Fruit fly (Drosophila melanogaster): Measurements from ENCODE around the gene CG46311.
A peak's percentile ranks its signal among the peaks of the same experiment; 100 is the strongest.

The CG46311 gene

DNA sequence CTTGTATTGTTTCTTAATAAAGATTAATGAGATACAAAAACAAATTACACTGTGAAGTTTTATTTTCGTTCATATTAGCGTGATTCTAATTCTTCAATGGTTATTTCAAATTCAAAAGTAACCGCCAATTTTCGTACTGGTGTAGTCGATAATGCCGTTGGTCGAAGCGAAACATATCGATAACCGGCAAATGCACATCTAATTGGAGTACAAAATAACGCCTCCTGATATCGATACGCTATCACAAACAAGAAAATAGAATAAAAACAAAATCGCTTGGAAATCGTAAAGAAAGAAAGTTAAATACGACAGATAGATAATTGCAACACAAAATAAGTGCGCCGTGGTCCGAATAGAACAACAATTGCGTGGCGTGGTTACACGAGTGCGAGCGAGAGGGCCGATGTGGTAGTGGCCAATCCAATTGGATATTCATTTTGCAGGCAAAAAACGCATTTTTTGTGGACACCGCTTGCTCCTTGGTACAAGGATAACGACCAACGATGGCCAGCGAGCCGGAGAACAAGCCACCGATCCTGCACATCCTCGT lies 42.4 kb downstream of the CG46311 start:
- no peak for TF ChIP-seq CG11617 (GFP tag; optimal IDR thresholded peaks at IDR 0.05)
- TF ChIP-seq bab1 (GFP tag; optimal IDR thresholded peaks at IDR 0.05) = peak; percentile 39
- no peak for TF ChIP-seq Clk (GFP tag; optimal IDR thresholded peaks at IDR 0.05)

DNA sequence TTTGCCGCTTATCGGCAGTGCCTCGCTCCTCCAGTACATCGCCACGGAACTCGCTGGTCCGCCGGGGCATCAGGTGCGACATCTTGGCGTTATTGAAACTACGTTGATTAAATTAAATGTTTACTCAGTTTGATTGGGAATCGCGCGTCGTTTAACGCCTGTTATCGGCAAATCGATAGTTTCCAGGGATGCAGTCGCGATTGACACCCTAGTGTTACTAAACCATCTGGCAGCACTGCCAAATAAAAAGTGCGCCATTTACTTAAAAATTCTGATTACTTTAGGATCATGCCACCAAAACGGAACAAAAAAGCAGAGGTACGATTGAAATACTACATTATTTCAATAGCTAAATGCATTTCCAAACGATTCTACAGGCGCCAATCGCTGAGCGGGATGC lies 48.3 kb downstream of the CG46311 start, which contains the start of the genes Ndc80 and BthD:
Gene Ndc80, minus strand, starts transcription at position 179 of the 400 bp plus-strand sequence.
Gene BthD, plus strand, starts transcription at position 248 of the 400 bp plus-strand sequence.
- TF ChIP-seq tj (GFP tag; optimal IDR thresholded peaks at IDR 0.05) (no peak), bab1 (GFP tag; optimal IDR thresholded peaks at IDR 0.05) (peak; percentile 5)

DNA sequence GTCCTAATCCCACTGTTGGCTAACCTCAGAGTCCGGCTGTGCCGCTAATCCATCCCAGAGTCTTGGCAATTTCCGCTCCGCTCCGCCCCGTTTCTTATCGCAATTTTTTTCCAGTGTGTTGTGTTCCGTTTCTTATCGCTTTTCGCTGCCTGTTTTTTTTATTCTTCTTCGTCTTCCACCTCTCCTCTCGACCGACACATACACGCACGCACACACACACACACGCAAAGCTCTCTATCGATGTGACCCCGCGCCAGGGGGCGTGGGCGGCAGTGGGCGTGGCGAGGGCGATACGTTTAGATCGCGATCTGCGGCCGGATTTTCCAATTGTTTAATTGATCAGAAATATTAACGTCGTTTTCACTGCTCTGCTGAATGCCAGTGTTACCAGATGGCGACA lies 52.4 kb downstream of the CG46311 start:
- no peak for TF ChIP-seq cnc (optimal IDR thresholded peaks at IDR 0.05)
- TF ChIP-seq CG14711 (tag; optimal IDR thresholded peaks at IDR 0.05) = no peak
- TF ChIP-seq CG11617 (GFP tag; optimal IDR thresholded peaks at IDR 0.05) = no peak
- TF ChIP-seq Mnt (GFP tag; optimal IDR thresholded peaks at IDR 0.05) = peak; percentile 10
- no peak for TF ChIP-seq tj (GFP tag; optimal IDR thresholded peaks at IDR 0.05)
- TF ChIP-seq Clk (GFP tag; optimal IDR thresholded peaks at IDR 0.05) = no peak

DNA sequence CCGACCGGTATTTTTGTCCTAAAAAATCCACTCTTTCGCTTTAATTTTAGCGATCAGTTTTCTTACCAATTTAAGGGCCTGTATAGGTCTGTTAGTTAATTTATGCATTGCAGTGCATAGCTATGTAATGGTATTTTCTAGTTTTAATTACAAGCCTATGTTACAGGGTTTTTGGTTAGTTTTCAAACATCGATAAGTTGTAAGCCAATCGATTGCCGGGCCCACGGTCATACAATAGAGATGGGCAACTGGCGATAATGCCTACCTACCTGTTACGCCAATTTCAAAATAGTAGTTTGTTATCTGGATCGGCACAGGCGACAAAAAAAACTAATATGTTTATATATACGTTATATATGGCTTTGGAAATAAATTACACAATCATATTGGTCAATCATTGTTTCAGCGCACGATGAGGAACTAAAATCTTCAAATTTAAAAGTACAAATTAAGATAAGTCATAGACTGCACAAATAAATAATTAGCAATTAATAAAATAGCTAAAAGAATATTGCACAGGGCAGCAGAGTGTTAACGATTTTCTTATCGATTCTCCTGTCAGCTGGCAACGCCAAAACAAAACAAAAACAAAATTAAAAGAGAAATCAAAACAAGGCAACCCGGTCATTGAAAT lies 52.9 kb downstream of the CG46311 start, which contains the start of the genes tth and Tango2:
Gene tth, minus strand, starts transcription at position 170 of the 634 bp plus-strand sequence.
Gene Tango2, plus strand, starts transcription at position 573 of the 634 bp plus-strand sequence.
- TF ChIP-seq CG7101 (tag; optimal IDR thresholded peaks at IDR 0.05) = peak; percentile 93
- TF ChIP-seq cnc (optimal IDR thresholded peaks at IDR 0.05) = no peak
- peak; percentile 77 for TF ChIP-seq toe (GFP tag; optimal IDR thresholded peaks at IDR 0.05)
- peak; percentile 73 for TF ChIP-seq tj (GFP tag; optimal IDR thresholded peaks at IDR 0.05)
- peak; percentile 69 for TF ChIP-seq ovo (GFP tag; optimal IDR thresholded peaks at IDR 0.05)
- no peak for TF ChIP-seq kay (GFP tag; ENCODE audit: borderline replicate concordance)
- TF ChIP-seq CG33017 (tag; optimal IDR thresholded peaks at IDR 0.05) = peak; percentile 77
- peak; percentile 95 for TF ChIP-seq CG1620 (GFP tag; optimal IDR thresholded peaks at IDR 0.05)
- TF ChIP-seq Clk (GFP tag; optimal IDR thresholded peaks at IDR 0.05) = no peak
- peak; percentile 90 for TF ChIP-seq CG11617 (GFP tag; optimal IDR thresholded peaks at IDR 0.05)
- peak; percentile 92 for TF ChIP-seq bab1 (GFP tag; optimal IDR thresholded peaks at IDR 0.05)
- TF ChIP-seq CG12768 (GFP tag; optimal IDR thresholded peaks at IDR 0.05) = peak; percentile 6
- TF ChIP-seq Mnt (GFP tag; optimal IDR thresholded peaks at IDR 0.05) = peak; percentile 75
- TF ChIP-seq Crg-1 (GFP tag; optimal IDR thresholded peaks at IDR 0.05) = peak; percentile 82
- TF ChIP-seq pad (GFP tag; optimal IDR thresholded peaks at IDR 0.05) = peak; percentile 64
- peak; percentile 8 for TF ChIP-seq CG7045 (GFP tag; optimal IDR thresholded peaks at IDR 0.05)
- TF ChIP-seq cic (GFP tag; optimal IDR thresholded peaks at IDR 0.05) = no peak
- TF ChIP-seq Hr96 (GFP tag; optimal IDR thresholded peaks at IDR 0.05) = no peak
- no peak for TF ChIP-seq CG5204 (GFP tag; optimal IDR thresholded peaks at IDR 0.05)
- peak; percentile 85 for TF ChIP-seq CG14711 (tag; optimal IDR thresholded peaks at IDR 0.05)

DNA sequence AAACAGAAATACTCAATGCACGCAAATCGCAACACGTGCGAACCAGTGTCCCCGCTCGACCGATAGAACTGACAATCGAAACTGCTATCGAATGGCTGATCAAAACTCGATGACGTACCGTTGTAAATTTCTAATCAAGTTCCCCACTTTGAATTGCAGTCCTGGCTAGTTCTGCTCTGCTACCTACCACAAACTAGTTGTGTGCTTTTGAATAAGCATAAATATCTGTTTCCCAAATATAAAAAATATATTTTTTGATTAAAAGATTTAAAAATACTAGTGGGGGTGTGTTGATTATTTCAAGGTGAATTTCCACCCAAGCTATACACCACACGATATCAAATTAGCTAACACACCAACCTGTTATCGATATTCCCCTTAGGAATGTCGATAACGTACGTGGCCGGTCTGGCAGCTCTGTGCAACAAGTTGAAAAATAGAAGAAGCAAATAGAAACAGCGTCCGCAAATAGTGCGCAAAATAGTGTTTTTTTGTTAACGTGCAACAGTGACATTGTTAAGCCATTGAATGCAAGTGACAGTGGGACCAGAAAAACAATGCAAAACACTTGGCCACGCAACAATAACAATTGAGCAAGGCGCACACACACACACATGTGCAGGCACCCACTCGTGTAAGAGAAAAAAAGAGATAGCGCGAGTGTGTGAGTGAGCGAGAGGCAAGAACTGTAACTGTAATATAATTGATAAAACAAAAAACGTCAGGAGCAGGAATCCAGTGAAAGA lies 60.9 kb downstream of the CG46311 start, which contains the start of the genes CG2691 and NFAT:
Gene CG2691, minus strand, starts transcription at position 75 of the 746 bp plus-strand sequence.
Gene NFAT, plus strand, starts transcription at position 412 of the 746 bp plus-strand sequence.
- TF ChIP-seq ovo (GFP tag; optimal IDR thresholded peaks at IDR 0.05) = peak; percentile 50
- no peak for TF ChIP-seq cnc (optimal IDR thresholded peaks at IDR 0.05)
- TF ChIP-seq CG7101 (tag; optimal IDR thresholded peaks at IDR 0.05) = no peak
- TF ChIP-seq cic (GFP tag; optimal IDR thresholded peaks at IDR 0.05) = peak; percentile 16
- no peak for TF ChIP-seq CG14711 (tag; optimal IDR thresholded peaks at IDR 0.05)
- TF ChIP-seq CG33017 (tag; optimal IDR thresholded peaks at IDR 0.05) = no peak
- TF ChIP-seq CG1620 (GFP tag; optimal IDR thresholded peaks at IDR 0.05) = no peak
- TF ChIP-seq pad (GFP tag; optimal IDR thresholded peaks at IDR 0.05) = peak; percentile 94
- TF ChIP-seq Clk (GFP tag; optimal IDR thresholded peaks at IDR 0.05) = no peak
- no peak for TF ChIP-seq Crg-1 (GFP tag; optimal IDR thresholded peaks at IDR 0.05)
- no peak for TF ChIP-seq CG12768 (GFP tag; optimal IDR thresholded peaks at IDR 0.05)
- no peak for TF ChIP-seq toe (GFP tag; optimal IDR thresholded peaks at IDR 0.05)
- TF ChIP-seq Hr96 (GFP tag; optimal IDR thresholded peaks at IDR 0.05) = no peak
- TF ChIP-seq CG5204 (GFP tag; optimal IDR thresholded peaks at IDR 0.05) = no peak
- peak; percentile 4 for TF ChIP-seq bab1 (GFP tag; optimal IDR thresholded peaks at IDR 0.05)
- TF ChIP-seq kay (GFP tag; ENCODE audit: borderline replicate concordance) = no peak
- TF ChIP-seq CG11617 (GFP tag; optimal IDR thresholded peaks at IDR 0.05) = peak; percentile 39
- no peak for TF ChIP-seq CG7045 (GFP tag; optimal IDR thresholded peaks at IDR 0.05)
- TF ChIP-seq Mnt (GFP tag; optimal IDR thresholded peaks at IDR 0.05) = peak; percentile 96
- no peak for TF ChIP-seq tj (GFP tag; optimal IDR thresholded peaks at IDR 0.05)

DNA sequence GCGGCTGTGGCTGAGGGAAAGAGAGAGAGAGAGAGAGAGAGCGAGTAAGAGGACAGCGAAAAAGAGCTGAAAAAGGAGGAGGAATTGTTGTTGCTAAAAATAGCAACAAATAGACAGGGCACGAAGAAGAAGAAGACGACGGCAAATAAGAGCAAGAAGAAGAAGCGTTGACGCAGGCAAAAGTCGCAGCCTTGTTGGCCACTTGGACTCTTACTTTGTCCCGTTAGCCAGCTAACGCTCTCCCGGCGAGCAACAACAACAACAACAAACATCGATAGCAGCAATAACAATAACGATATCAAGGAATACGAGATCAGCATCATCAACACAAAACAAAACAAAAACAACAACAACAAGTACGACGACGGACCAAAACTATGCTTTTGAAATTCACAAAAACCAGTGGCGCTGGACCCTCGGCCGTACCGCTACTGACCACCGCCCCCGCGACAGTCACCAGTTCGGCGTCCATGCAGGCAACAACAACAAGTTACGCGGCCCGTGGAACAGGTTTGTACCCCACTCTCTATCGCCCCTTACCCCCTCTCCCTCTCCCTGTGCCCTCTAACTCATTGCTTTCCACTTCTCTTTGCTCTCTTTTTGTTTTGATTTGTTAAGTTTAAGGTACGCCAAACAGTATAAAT lies 61.6 kb downstream of the CG46311 start:
- no peak for TF ChIP-seq CG5204 (GFP tag; optimal IDR thresholded peaks at IDR 0.05)
- TF ChIP-seq kay (GFP tag; ENCODE audit: borderline replicate concordance) = no peak
- peak; percentile 67 for TF ChIP-seq tj (GFP tag; optimal IDR thresholded peaks at IDR 0.05)
- no peak for TF ChIP-seq Crg-1 (GFP tag; optimal IDR thresholded peaks at IDR 0.05)
- TF ChIP-seq CG7045 (GFP tag; optimal IDR thresholded peaks at IDR 0.05) = no peak
- no peak for TF ChIP-seq CG7101 (tag; optimal IDR thresholded peaks at IDR 0.05)
- no peak for TF ChIP-seq toe (GFP tag; optimal IDR thresholded peaks at IDR 0.05)
- TF ChIP-seq bab1 (GFP tag; optimal IDR thresholded peaks at IDR 0.05) = no peak
- TF ChIP-seq CG11617 (GFP tag; optimal IDR thresholded peaks at IDR 0.05) = no peak
- TF ChIP-seq ovo (GFP tag; optimal IDR thresholded peaks at IDR 0.05) = peak; percentile 29
- TF ChIP-seq pad (GFP tag; optimal IDR thresholded peaks at IDR 0.05) = peak; percentile 63
- no peak for TF ChIP-seq CG14711 (tag; optimal IDR thresholded peaks at IDR 0.05)
